Fruit fly (Drosophila melanogaster): Measurements from ENCODE around the gene Hcf.

DNA sequence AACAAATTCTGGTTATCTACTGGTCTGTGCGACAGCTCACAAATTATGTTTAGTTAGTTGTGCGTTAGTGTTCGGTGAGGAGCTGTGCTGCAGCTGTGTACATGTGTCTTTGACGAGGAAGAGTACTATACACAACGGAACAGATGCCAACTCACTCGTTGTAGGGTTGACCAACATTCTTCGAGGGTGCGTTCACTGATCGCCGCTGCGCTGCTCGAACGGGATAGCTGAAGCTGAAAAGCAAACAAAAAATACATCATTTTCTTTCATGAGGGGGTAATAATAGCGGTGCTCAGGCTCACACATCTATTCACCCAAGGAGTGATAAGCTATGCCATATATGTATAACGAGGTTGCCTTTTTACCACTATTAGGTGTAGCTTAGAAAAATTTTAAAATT, 27.0 kb downstream of the Hcf start:
- TF ChIP-seq YL-1 (GFP tag; optimal IDR thresholded peaks at IDR 0.05) (no peak), Abd-B (GFP tag; optimal IDR thresholded peaks at IDR 0.05) (no peak), NFAT (GFP tag; IDR thresholded peaks at IDR 0.05) (no peak), nau (GFP tag; optimal IDR thresholded peaks at IDR 0.05) (no peak), CG14710 (tag; optimal IDR thresholded peaks at IDR 0.05) (no peak), dmrt11E (tag; optimal IDR thresholded peaks at IDR 0.05) (no peak), mam (GFP tag; optimal IDR thresholded peaks at IDR 0.05) (no peak)
